Worm (Caenorhabditis elegans): ENCODE results near the gene frpr-10.
"Not testable (repeated sequence)": the region's sequence is repeated elsewhere in the genome, so short reads cannot be mapped to it uniquely, and the experiment has no call there.

Gene frpr-10

ce11 chrIV:7946899-7947499 is 10.6 kb upstream of the frpr-10 start, which contains the start of gene F20D12.12 (continued):
- TF ChIP-seq nhr-42 (GFP tag; IDR thresholded peaks at IDR 0.05) (peak; percentile 83; the same call in 1 of the 2 replicates), dmd-9 (GFP tag; IDR thresholded peaks at IDR 0.05) (peak; percentile 71; the same call in 1 of the 2 replicates), lin-38 (GFP tag; IDR thresholded peaks at IDR 0.05) (peak; percentile 91), hif-1 (tag; optimal IDR thresholded peaks at IDR 0.05) (peak in 1 of 2 experiments; percentile 49)

ce11 chrIV:7948290-7948689 is 9.3 kb upstream of the frpr-10 start, which contains the start of gene mcm-3AP:
Gene mcm-3AP (plus strand): TSS chrIV:7948672.
- TF ChIP-seq ceh-20 (GFP tag; IDR thresholded peaks at IDR 0.05) (peak; percentile 60; the same call in 1 of the 2 replicates), lsy-2 (tag; optimal IDR thresholded peaks at IDR 0.05) (peak in 1 of 2 experiments; percentile 66), nhr-42 (GFP tag; IDR thresholded peaks at IDR 0.05) (0 out of 2 replicates have a peak, but pooled peaks have one; percentile 25), lin-38 (GFP tag; IDR thresholded peaks at IDR 0.05) (peak; percentile 75), pha-4 (GFP tag; IDR thresholded peaks at IDR 0.05) (0 out of 2 replicates have a peak, but pooled peaks have one; percentile 36), ceh-44 (GFP tag; IDR thresholded peaks at IDR 0.05) (peak; percentile 49; the same call in 1 of the 2 replicates), Y48G9A.11 (GFP tag; IDR thresholded peaks at IDR 0.05) (peak; percentile 49), snpc-1.2 (GFP tag; IDR thresholded peaks at IDR 0.05) (peak; percentile 50), T26A8.4 (GFP tag; IDR thresholded peaks at IDR 0.05) (peak; percentile 30; the same call in 1 of the 2 replicates), vab-7 (GFP tag; IDR thresholded peaks at IDR 0.05) (peak; percentile 83), dmd-9 (GFP tag; IDR thresholded peaks at IDR 0.05) (peak; percentile 54; the same call in 1 of the 2 replicates), mes-2 (tag; optimal IDR thresholded peaks at IDR 0.05; ENCODE audit: poor library complexity, severe bottlenecking) (peak; percentile 59), egl-43 (GFP tag; IDR thresholded peaks at IDR 0.05) (peak; percentile 72), arid-1 (GFP tag; conservative IDR thresholded peaks at IDR 0.05) (0 out of 2 replicates have a peak, but pooled peaks have one; percentile 15), unc-130 (GFP tag; optimal IDR thresholded peaks at IDR 0.05) (peak; percentile 11), tra-1 (GFP tag; IDR thresholded peaks at IDR 0.05) (0 out of 2 replicates have a peak, but pooled peaks have one; percentile 48), hmg-1.1 (GFP tag; IDR thresholded peaks at IDR 0.05) (peak; percentile 79), set-16 (GFP tag; IDR thresholded peaks at IDR 0.05) (peak; percentile 34; the same call in 1 of the 2 replicates), T20F7.1 (GFP tag; optimal IDR thresholded peaks at IDR 0.05) (peak; percentile 48), ctbp-1 (GFP tag; IDR thresholded peaks at IDR 0.05) (0 out of 2 replicates have a peak, but pooled peaks have one; percentile 41)
- not testable (repeated sequence) for TF ChIP-seq pha-4 (tag; optimal IDR thresholded peaks at IDR 0.05)

- TF ChIP-seq unc-62 (GFP tag; optimal IDR thresholded peaks at IDR 0.05 in 1 of 2), result peak in 1 of 2 experiments; percentile 80
- TF ChIP-seq unc-62 (tag; optimal IDR thresholded peaks at IDR 0.05), result no peak
- TF ChIP-seq tag-97 (GFP tag; IDR thresholded peaks at IDR 0.05), result no peak
These were observed 3.6 kb upstream of the frpr-10 start for ce11 chrIV:7954006-7954405.

ce11 chrIV:7955849-7956248 is 1.8 kb upstream of the frpr-10 start, which contains the start of gene ceh-19:
Gene ceh-19 (minus strand): TSS chrIV:7955949.
- TF ChIP-seq lin-1 (GFP tag; IDR thresholded peaks at IDR 0.05) (no peak), aha-1 (tag) (peak; percentile 57), skn-1 (tag; optimal IDR thresholded peaks at IDR 0.05) (no peak), nhr-237 (tag; optimal IDR thresholded peaks at IDR 0.05) (no peak)

- TF ChIP-seq nhr-41 (GFP tag; IDR thresholded peaks at IDR 0.05), result no peak
- TF ChIP-seq egl-27 (tag; optimal IDR thresholded peaks at IDR 0.05), result no peak
- no peak for TF ChIP-seq spr-3 (GFP tag; optimal IDR thresholded peaks at IDR 0.05)
- no peak for TF ChIP-seq daf-16 (GFP tag; optimal IDR thresholded peaks at IDR 0.05)
- TF ChIP-seq daf-16 (tag; optimal IDR thresholded peaks at IDR 0.05), result peak; percentile 61
- no peak for TF ChIP-seq lin-38 (GFP tag; IDR thresholded peaks at IDR 0.05)
- peak; percentile 43 for TF ChIP-seq dve-1 (tag; optimal IDR thresholded peaks at IDR 0.05; ENCODE audit: insufficient read depth)
- no peak for TF ChIP-seq T20F7.1 (GFP tag; optimal IDR thresholded peaks at IDR 0.05)
- TF ChIP-seq F37D6.2 (tag; optimal IDR thresholded peaks at IDR 0.05), result no peak
- no peak for TF ChIP-seq fos-1 (tag; optimal IDR thresholded peaks at IDR 0.05)
- no peak for TF ChIP-seq zag-1 (tag; optimal IDR thresholded peaks at IDR 0.05)
- no peak for TF ChIP-seq gei-8 (GFP tag; optimal IDR thresholded peaks at IDR 0.05)
- no peak for TF ChIP-seq madf-9 (GFP tag; conservative IDR thresholded peaks at IDR 0.05)
- TF ChIP-seq Y105C5A.15 (GFP tag; IDR thresholded peaks at IDR 0.05), result no peak
- peak; percentile 74 for TF ChIP-seq php-3 (GFP tag; IDR thresholded peaks at IDR 0.05)
These were observed 824 bp upstream of the frpr-10 start, which contains the start of gene csr-1 for ce11 chrIV:7956643-7957317. Gene csr-1 (plus strand): TSS chrIV:7957267.

Measured in whole organism, L4 larva.